Worm (Caenorhabditis elegans) whole organism, L2 larva: Measurements from ENCODE around the gene btb-9.

Experiments
- C34F6.9 ChIP-seq: fragments of 150-350 bp; optimal IDR thresholded peaks from 2 replicates; lab custom pipeline; 2014; ENCODE audit warnings: missing biosample characterization, missing genetic modification characterization
- F13H6.1 ChIP-seq: sonication (generic microtip); optimal IDR thresholded peaks from 2 replicates; lab custom pipeline; 2016; ENCODE audit warnings: missing genetic modification characterization, missing compliant biosample characterization
- R02D3.7 ChIP-seq: fragments of 150-350 bp; optimal IDR thresholded peaks from 2 replicates; lab custom pipeline; 2014; ENCODE audit warnings: missing biosample characterization, missing genetic modification characterization
- alr-1 ChIP-seq: fragments of 150-350 bp; optimal IDR thresholded peaks from 2 replicates; lab custom pipeline; 2014; ENCODE audit warnings: missing biosample characterization, missing genetic modification characterization
- aly-2 ChIP-seq: fragments of 150-350 bp; optimal IDR thresholded peaks from 2 replicates; lab custom pipeline; 2014; ENCODE audit warnings: missing biosample characterization, missing genetic modification characterization
- ceh-16 ChIP-seq: fragments of 150-350 bp; optimal IDR thresholded peaks from 2 replicates; lab custom pipeline; 2014; ENCODE audit warnings: missing biosample characterization, missing genetic modification characterization
- crh-2 ChIP-seq: sonication (generic microtip); optimal IDR thresholded peaks from 2 replicates; lab custom pipeline; 2017; ENCODE audit warnings: missing biosample characterization, missing genetic modification characterization
- dmd-4 ChIP-seq: sonication (generic microtip); optimal IDR thresholded peaks from 2 replicates; lab custom pipeline; 2017; ENCODE audit warnings: missing biosample characterization, missing genetic modification characterization
- egl-27 ChIP-seq: sonication (generic microtip); optimal IDR thresholded peaks from 3 replicates; lab custom pipeline; 2017; ENCODE audit warnings: missing biosample characterization, missing genetic modification reagents, missing genetic modification characterization
- elt-3 ChIP-seq: sonication (generic microtip); optimal IDR thresholded peaks from 2 replicates; lab custom pipeline; 2017; ENCODE audit warnings: missing biosample characterization, missing genetic modification characterization
- gmeb-1 ChIP-seq: fragments of 150-350 bp; optimal IDR thresholded peaks from 2 replicates; lab custom pipeline; 2014; ENCODE audit warnings: missing biosample characterization, missing genetic modification characterization
- lin-11 ChIP-seq: fragments of 150-350 bp; sonication (generic microtip); optimal IDR thresholded peaks from 2 replicates; lab custom pipeline; 2014; ENCODE audit warnings: missing biosample characterization, missing genetic modification characterization, inconsistent platforms, mixed read lengths
- lin-39 ChIP-seq: fragments of 150-350 bp; optimal IDR thresholded peaks from 2 replicates; lab custom pipeline; 2014; ENCODE audit warnings: missing biosample characterization, missing genetic modification reagents, missing genetic modification characterization
- lsy-2 ChIP-seq, 2 experiments: fragments of 150-350 bp in 1 of 2; sonication (generic microtip) in 1 of 2; optimal IDR thresholded peaks; 2 replicates each; lab custom pipeline; 2014 to 2017; ENCODE audit warnings: missing biosample characterization in 2 of 2, missing genetic modification characterization in 2 of 2
- mab-5 ChIP-seq: fragments of 150-350 bp; optimal IDR thresholded peaks from 2 replicates; lab custom pipeline; 2014; ENCODE audit warnings: missing biosample characterization, missing genetic modification characterization
- nhr-10 ChIP-seq: sonication (generic microtip); optimal IDR thresholded peaks from 2 replicates; lab custom pipeline; 2017; ENCODE audit warnings: missing biosample characterization, missing genetic modification characterization
- nhr-11 ChIP-seq: fragments of 150-350 bp; optimal IDR thresholded peaks from 2 replicates; lab custom pipeline; 2014; ENCODE audit warnings: missing biosample characterization, missing genetic modification characterization
- nhr-129 ChIP-seq: fragments of 150-350 bp; optimal IDR thresholded peaks from 2 replicates; lab custom pipeline; 2014; ENCODE audit warnings: missing biosample characterization, missing genetic modification characterization
- nhr-21 ChIP-seq: fragments of 150-350 bp; optimal IDR thresholded peaks from 2 replicates; lab custom pipeline; 2014; ENCODE audit warnings: missing biosample characterization, missing genetic modification characterization
- nhr-23 ChIP-seq: fragments of 150-350 bp; optimal IDR thresholded peaks from 2 replicates; lab custom pipeline; 2014; ENCODE audit warnings: missing biosample characterization, missing genetic modification reagents, missing genetic modification characterization
- nhr-237 ChIP-seq: fragments of 150-350 bp; optimal IDR thresholded peaks from 2 replicates; lab custom pipeline; 2014; ENCODE audit warnings: missing biosample characterization, missing genetic modification characterization
- nhr-25 ChIP-seq: fragments of 150-350 bp; sonication (generic microtip); optimal IDR thresholded peaks from 3 replicates; lab custom pipeline; 2014; ENCODE audit warnings: missing biosample characterization, missing genetic modification characterization
- nhr-6 ChIP-seq: fragments of 150-350 bp; optimal IDR thresholded peaks from 2 replicates; lab custom pipeline; 2014; ENCODE audit warnings: missing biosample characterization, missing genetic modification characterization
- nhr-77 ChIP-seq: fragments of 150-350 bp; optimal IDR thresholded peaks from 2 replicates; lab custom pipeline; 2014; ENCODE audit warnings: missing biosample characterization, missing genetic modification characterization
- sem-4 ChIP-seq: fragments of 150-350 bp; optimal IDR thresholded peaks from 2 replicates; lab custom pipeline; 2014; ENCODE audit warnings: missing biosample characterization, missing genetic modification reagents, missing genetic modification characterization
- sma-9 ChIP-seq, 2 experiments: fragments of 150-350 bp in 1 of 2; sonication (generic microtip) in 1 of 2; optimal IDR thresholded peaks; 2 replicates each; lab custom pipeline; 2014 to 2016; ENCODE audit warnings: missing genetic modification characterization in 2 of 2, mild to moderate bottlenecking in 1 of 2, missing biosample characterization in 1 of 2, missing compliant biosample characterization in 1 of 2, missing genetic modification reagents in 1 of 2, moderate library complexity in 1 of 2
- unc-39 ChIP-seq: fragments of 150-350 bp; optimal IDR thresholded peaks from 2 replicates; lab custom pipeline; 2014; ENCODE audit warnings: missing biosample characterization, missing genetic modification characterization
- unc-55 ChIP-seq: fragments of 150-350 bp; sonication (generic microtip); optimal IDR thresholded peaks from 3 replicates; lab custom pipeline; 2014; ENCODE audit warnings: missing biosample characterization, missing genetic modification reagents, missing genetic modification characterization
- unc-62 ChIP-seq: fragments of 150-350 bp; optimal IDR thresholded peaks from 2 replicates; lab custom pipeline; 2014; ENCODE audit warnings: missing biosample characterization, missing genetic modification reagents, missing genetic modification characterization
- zag-1 ChIP-seq: fragments of 150-350 bp; optimal IDR thresholded peaks from 2 replicates; lab custom pipeline; 2014; ENCODE audit warnings: missing biosample characterization, missing genetic modification characterization
- ztf-1 ChIP-seq: fragments of 200-800 bp; sonication (Bioruptor generic); conservative IDR thresholded peaks from 2 replicates; pipeline ENCODE4 v1.3.6; 2022; ENCODE audit warnings: missing genetic modification characterization, missing compliant biosample characterization

btb-9 gene

DNA sequence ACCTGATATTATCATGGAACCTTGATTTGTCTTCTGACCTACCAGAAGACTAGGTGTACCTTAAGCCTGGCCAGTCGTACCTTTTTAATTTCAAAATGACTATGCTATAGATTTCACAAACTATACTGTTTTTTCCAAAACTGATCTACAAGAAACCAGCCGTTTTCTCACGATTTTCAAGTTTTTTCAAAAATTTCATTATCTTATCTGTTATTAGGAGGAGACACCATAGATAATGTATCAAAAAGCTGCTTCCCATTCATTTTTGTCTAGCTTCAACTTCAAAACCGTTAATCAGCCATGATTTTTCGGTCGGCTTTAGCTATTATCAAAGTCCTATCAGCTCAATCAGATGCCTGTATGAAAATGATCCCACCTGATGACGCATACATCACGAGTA is 14.2 kb downstream of the btb-9 start, which contains the start of gene F36H5.12:
Gene F36H5.12, plus strand, starts transcription at position 301 of the 400 bp plus-strand sequence.
- TF ChIP-seq zag-1 (tag; lab: Kevin White, UChicago) = no peak
- TF ChIP-seq nhr-25 = no peak
- no peak for TF ChIP-seq nhr-6 (tag; lab: Kevin White, UChicago)
- TF ChIP-seq lsy-2 (tag; optimal IDR thresholded peaks at IDR 0.05; lab: Kevin White, UChicago) = no peak
- no peak for TF ChIP-seq unc-62 (GFP tag; lab: Kevin White, UChicago)
- no peak for TF ChIP-seq nhr-129
- no peak for TF ChIP-seq sem-4 (tag; lab: Kevin White, UChicago)
- no peak for TF ChIP-seq F13H6.1 (tag; lab: Kevin White, UChicago)
- TF ChIP-seq gmeb-1 (tag; lab: Kevin White, UChicago) = no peak
- TF ChIP-seq unc-55 (GFP tag; lab: Kevin White, UChicago) = no peak
- no peak for TF ChIP-seq unc-39 (tag; lab: Kevin White, UChicago)
- TF ChIP-seq nhr-21 (tag; lab: Kevin White, UChicago) = no peak

ce11 chrII:1744183-1744582 is 15.9 kb downstream of the btb-9 start, which contains the start of gene clec-19:
Gene clec-19 (plus strand): TSS chrII:1744483.
- no peak for TF ChIP-seq lin-11
- no peak for TF ChIP-seq R02D3.7 (tag; lab: Kevin White, UChicago)
- no peak for TF ChIP-seq mab-5 (tag; lab: Kevin White, UChicago)
- no peak for TF ChIP-seq nhr-77 (tag; lab: Kevin White, UChicago)
- no peak for TF ChIP-seq nhr-11 (tag; lab: Kevin White, UChicago)

DNA sequence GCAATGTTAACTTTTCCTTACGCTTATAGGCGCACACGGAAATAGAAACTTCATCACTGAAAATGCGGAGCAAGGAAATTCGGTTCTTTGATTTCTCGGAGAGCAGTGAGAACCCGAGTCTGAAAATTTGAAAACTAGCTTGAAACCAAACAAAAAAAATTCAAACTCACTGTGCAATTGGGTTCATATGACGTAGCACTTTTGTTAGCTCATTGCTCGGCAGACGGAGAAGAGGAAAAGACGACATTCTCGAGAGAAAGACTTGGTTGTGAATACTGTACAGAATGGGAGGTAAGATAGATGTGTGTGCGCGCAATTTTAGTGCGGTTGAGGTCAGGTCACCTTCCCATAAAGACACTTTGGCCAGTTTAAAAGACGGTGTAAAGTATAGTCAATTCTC is 22.1 kb downstream of the btb-9 start, which contains the start of the genes F36H5.13 and F36H5.8:
Gene F36H5.13, minus strand, starts transcription at position 101 of the 400 bp plus-strand sequence.
Gene F36H5.8, minus strand, starts transcription at position 274 of the 400 bp plus-strand sequence.
- TF ChIP-seq unc-39 (tag; lab: Kevin White, UChicago) = no peak
- no peak for TF ChIP-seq dmd-4 (tag; lab: Kevin White, UChicago)
- TF ChIP-seq ceh-16 (tag; lab: Kevin White, UChicago) = no peak
- TF ChIP-seq nhr-10 (tag; lab: Kevin White, UChicago) = no peak

DNA sequence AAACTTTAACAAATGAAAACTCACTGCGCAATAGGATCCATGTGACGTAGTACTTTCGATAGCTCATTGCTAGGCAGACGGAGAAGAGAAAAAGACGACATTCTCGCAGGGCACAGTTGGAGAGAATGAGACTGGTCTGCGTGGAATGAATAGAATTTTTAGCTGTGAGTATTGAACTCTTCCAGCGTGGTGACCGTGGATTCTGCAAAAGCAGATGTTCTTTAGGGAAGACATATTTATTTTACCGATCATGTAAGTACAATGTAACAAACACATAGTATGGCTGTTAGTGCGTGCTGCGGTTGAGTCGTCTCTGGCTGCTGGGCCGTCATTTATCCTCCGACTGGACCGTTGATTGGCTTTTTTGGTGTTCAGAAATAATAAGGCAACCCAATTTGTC is 24.7 kb downstream of the btb-9 start, which contains the start of gene F36H5.9:
Gene F36H5.9, minus strand, starts transcription at position 101 of the 400 bp plus-strand sequence.
- TF ChIP-seq unc-55 (GFP tag; lab: Kevin White, UChicago) = no peak
- no peak for TF ChIP-seq aly-2 (tag; lab: Kevin White, UChicago)
- TF ChIP-seq elt-3 (tag; lab: Kevin White, UChicago) = no peak
- TF ChIP-seq F13H6.1 (tag; lab: Kevin White, UChicago) = no peak
- no peak for TF ChIP-seq egl-27 (tag; lab: Kevin White, UChicago)
- no peak for TF ChIP-seq nhr-11 (tag; lab: Kevin White, UChicago)
- no peak for TF ChIP-seq dmd-4 (tag; lab: Kevin White, UChicago)
- no peak for TF ChIP-seq lin-39 (tag; lab: Kevin White, UChicago)
- TF ChIP-seq mab-5 (tag; lab: Kevin White, UChicago) = no peak
- TF ChIP-seq, all 48 proteins: peak for 0

ce11 chrII:1756072-1756471 is 27.8 kb downstream of the btb-9 start, which contains the start of gene F36H5.17:
Gene F36H5.17 (minus strand): TSS chrII:1756172.
- TF ChIP-seq dmd-4 (tag; lab: Kevin White, UChicago) (no peak), F13H6.1 (tag; lab: Kevin White, UChicago) (no peak), nhr-6 (tag; lab: Kevin White, UChicago) (no peak), ceh-16 (tag; lab: Kevin White, UChicago) (no peak), R02D3.7 (tag; lab: Kevin White, UChicago) (no peak), nhr-11 (tag; lab: Kevin White, UChicago) (no peak)

DNA sequence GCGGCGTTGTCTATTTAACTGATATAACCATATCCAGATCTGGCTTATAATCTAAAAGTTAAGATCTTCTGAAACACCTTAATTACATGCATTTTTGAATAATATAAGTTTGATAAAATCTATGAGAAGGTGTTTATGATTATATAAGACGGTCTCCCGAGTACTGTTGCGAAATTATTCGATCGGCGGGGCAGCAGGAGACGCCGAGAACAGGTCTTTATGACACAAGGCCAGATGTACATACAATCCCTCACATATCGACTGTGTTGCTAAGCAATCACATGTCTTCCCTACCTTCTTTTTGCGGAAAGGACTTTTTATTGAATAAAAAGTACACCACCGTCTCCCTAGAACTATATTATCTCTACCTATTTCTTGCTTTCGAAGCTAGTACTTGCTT is 28.3 kb downstream of the btb-9 start, which contains the start of gene fbxb-53:
Gene fbxb-53, plus strand, starts transcription at position 301 of the 400 bp plus-strand sequence.
- no peak for TF ChIP-seq C34F6.9 (tag; lab: Kevin White, UChicago)
- no peak for TF ChIP-seq ztf-1 (GFP tag; lab: Robert Waterston, UW)

- TF ChIP-seq C34F6.9 (tag; lab: Kevin White, UChicago) = no peak
- no peak for TF ChIP-seq nhr-23 (tag; lab: Kevin White, UChicago)
- no peak for TF ChIP-seq elt-3 (tag; lab: Kevin White, UChicago)
- no peak for TF ChIP-seq crh-2 (tag; lab: Kevin White, UChicago)
- TF ChIP-seq nhr-11 (tag; lab: Kevin White, UChicago) = no peak
- no peak for TF ChIP-seq unc-39 (tag; lab: Kevin White, UChicago)
- TF ChIP-seq unc-62 (GFP tag; lab: Kevin White, UChicago) = no peak
- TF ChIP-seq alr-1 (tag; lab: Kevin White, UChicago) = no peak
- TF ChIP-seq nhr-6 (tag; lab: Kevin White, UChicago) = no peak
- no peak for TF ChIP-seq sma-9 (GFP tag; optimal IDR thresholded peaks at IDR 0.05; lab: Kevin White, UChicago)
- TF ChIP-seq sma-9 (tag; optimal IDR thresholded peaks at IDR 0.05; lab: Kevin White, UChicago) = no peak
- TF ChIP-seq nhr-10 (tag; lab: Kevin White, UChicago) = no peak
- no peak for TF ChIP-seq nhr-21 (tag; lab: Kevin White, UChicago)
- TF ChIP-seq sem-4 (tag; lab: Kevin White, UChicago) = no peak
- no peak for TF ChIP-seq nhr-237
These were observed 28.7 kb downstream of the btb-9 start, which contains the start of gene F36H5.10 for ce11 chrII:1757033-1757432. Gene F36H5.10 (plus strand): TSS chrII:1757333.
